Fruit fly (Drosophila melanogaster) whole organism, embryonic: ENCODE results near the gene CG5808.
A peak's percentile ranks its signal among the peaks of the same experiment; 100 is the strongest.

Source experiments
- Blimp-1 ChIP-seq: fragments of 200-800 bp; sonication (Bioruptor generic); optimal IDR thresholded peaks from 3 replicates; lab custom pipeline; 2018; ENCODE audit warnings: missing biosample characterization, missing genetic modification characterization, mild to moderate bottlenecking, moderate library complexity, missing genetic modification reagents
- CG10654 ChIP-seq: fragments of 200-800 bp; sonication (Bioruptor generic); optimal IDR thresholded peaks from 2 replicates; lab custom pipeline; 2016; ENCODE audit warnings: missing biosample characterization, missing genetic modification characterization
- CG11093 ChIP-seq: fragments of 200-800 bp; sonication (Bioruptor generic); IDR thresholded peaks from 3 replicates; pipeline ENCODE4 v1.3.6; 2022; ENCODE audit warnings: missing biosample characterization, missing genetic modification characterization
- CG11695 ChIP-seq: fragments of 200-800 bp; sonication (Bioruptor generic); IDR thresholded peaks from 3 replicates; pipeline ENCODE4 v1.3.6; 2022; ENCODE audit warnings: missing biosample characterization, missing genetic modification characterization
- CG12769 ChIP-seq: fragments of 200-800 bp; sonication (Bioruptor generic); optimal IDR thresholded peaks from 2 replicates; lab custom pipeline; 2019; ENCODE audit warnings: missing biosample characterization, mild to moderate bottlenecking, missing genetic modification characterization, moderate library complexity
- CG13287 ChIP-seq: fragments of 200-800 bp; sonication (Bioruptor generic); IDR thresholded peaks from 2 replicates; pipeline ENCODE4 v1.3.6; 2022; ENCODE audit warnings: missing biosample characterization, missing genetic modification characterization; ENCODE audit not compliant: partially characterized antibody
- CG13775 ChIP-seq: fragments of 200-800 bp; sonication (Bioruptor generic); optimal IDR thresholded peaks from 3 replicates; lab custom pipeline; 2017; ENCODE audit warnings: missing biosample characterization, mild to moderate bottlenecking, missing genetic modification characterization
- CG13894 ChIP-seq: fragments of 200-800 bp; sonication (Bioruptor generic); optimal IDR thresholded peaks from 3 replicates; lab custom pipeline; 2018; ENCODE audit warnings: missing biosample characterization, mild to moderate bottlenecking, missing genetic modification characterization, moderate library complexity
- CG1529 ChIP-seq: fragments of 200-800 bp; sonication (Bioruptor generic); optimal IDR thresholded peaks from 3 replicates; lab custom pipeline; 2018; ENCODE audit warnings: missing biosample characterization, missing genetic modification characterization
- CG15601 ChIP-seq: fragments of 200-800 bp; sonication (Bioruptor generic); optimal IDR thresholded peaks from 3 replicates; lab custom pipeline; 2019; ENCODE audit warnings: missing biosample characterization, mild to moderate bottlenecking, missing genetic modification characterization, moderate library complexity
- CG18476 ChIP-seq: fragments of 200-800 bp; sonication (Bioruptor generic); optimal IDR thresholded peaks from 2 replicates; lab custom pipeline; 2016; ENCODE audit warnings: missing biosample characterization, mild to moderate bottlenecking, missing genetic modification characterization
- CG18619 ChIP-seq: fragments of 200-800 bp; sonication (Bioruptor generic); optimal IDR thresholded peaks from 3 replicates; lab custom pipeline; 2017; ENCODE audit warnings: missing biosample characterization, mild to moderate bottlenecking, missing genetic modification characterization
- CG2120 ChIP-seq: fragments of 200-800 bp; sonication (Bioruptor generic); optimal IDR thresholded peaks from 3 replicates; lab custom pipeline; 2016; ENCODE audit warnings: missing biosample characterization, missing genetic modification characterization
- CG30020 ChIP-seq: fragments of 200-800 bp; optimal IDR thresholded peaks from 2 replicates; lab custom pipeline; 2019; ENCODE audit warnings: missing biosample characterization, mild to moderate bottlenecking, missing genetic modification characterization, moderate library complexity
- CG4424 ChIP-seq: fragments of 200-800 bp; sonication (Bioruptor generic); optimal IDR thresholded peaks from 3 replicates; lab custom pipeline; 2016; ENCODE audit warnings: missing biosample characterization, missing genetic modification characterization
- CG4707 ChIP-seq: fragments of 200-800 bp; sonication (Bioruptor generic); optimal IDR thresholded peaks from 2 replicates; lab custom pipeline; 2018; ENCODE audit warnings: missing biosample characterization, mild to moderate bottlenecking, missing genetic modification characterization, moderate library complexity
- CG5180 ChIP-seq: fragments of 200-800 bp; sonication (Bioruptor generic); optimal IDR thresholded peaks from 3 replicates; lab custom pipeline; 2017; ENCODE audit warnings: missing biosample characterization, missing genetic modification characterization, mild to moderate bottlenecking, moderate library complexity, missing genetic modification reagents
- CG6254 ChIP-seq: fragments of 200-800 bp; sonication (Bioruptor generic); optimal IDR thresholded peaks from 3 replicates; lab custom pipeline; 2017; ENCODE audit warnings: mild to moderate bottlenecking, missing biosample characterization, missing genetic modification reagents, missing genetic modification characterization
- CG7987 ChIP-seq: fragments of 200-800 bp; sonication (Bioruptor generic); optimal IDR thresholded peaks from 2 replicates; lab custom pipeline; 2018; ENCODE audit warnings: missing biosample characterization, mild to moderate bottlenecking, missing genetic modification characterization, moderate library complexity
- CG8359 ChIP-seq: fragments of 200-800 bp; sonication (Bioruptor generic); optimal IDR thresholded peaks from 2 replicates; lab custom pipeline; 2017; ENCODE audit warnings: missing biosample characterization, mild to moderate bottlenecking, missing genetic modification characterization, borderline replicate concordance
- CG9609 ChIP-seq: fragments of 200-800 bp; sonication (Bioruptor generic); optimal IDR thresholded peaks from 3 replicates; lab custom pipeline; 2016; ENCODE audit warnings: missing biosample characterization, missing genetic modification characterization
- CoRest ChIP-seq: fragments of 200-800 bp; sonication (Bioruptor generic); optimal IDR thresholded peaks from 3 replicates; lab custom pipeline; 2018; ENCODE audit warnings: missing biosample characterization, mild to moderate bottlenecking, missing genetic modification characterization, moderate library complexity
- Doc3 ChIP-seq: fragments of 200-800 bp; sonication (Bioruptor generic); IDR thresholded peaks from 3 replicates; pipeline ENCODE4 v1.3.6; 2022; ENCODE audit warnings: missing biosample characterization, missing genetic modification characterization; ENCODE audit not compliant: partially characterized antibody
- HLH54F ChIP-seq: fragments of 200-800 bp; sonication (Bioruptor generic); optimal IDR thresholded peaks from 3 replicates; lab custom pipeline; 2016; ENCODE audit warnings: missing biosample characterization, missing genetic modification characterization
- Oaz ChIP-seq: fragments of 200-800 bp; sonication (Bioruptor generic); IDR thresholded peaks from 2 replicates; pipeline ENCODE4 v1.3.6; 2022; ENCODE audit warnings: missing biosample characterization, missing genetic modification characterization
- Poxn ChIP-seq: fragments of 200-800 bp; sonication (Bioruptor generic); IDR thresholded peaks from 2 replicates; pipeline ENCODE4 v1.3.6; 2022; ENCODE audit warnings: missing biosample characterization, missing genetic modification characterization
- Stat92E ChIP-seq, 3 experiments: fragments of >200 bp in 2 of 3; fragments of 200-800 bp in 1 of 3; sonication (Bioruptor generic) in 1 of 3; optimal IDR thresholded peaks; 2 replicates each; lab custom pipeline; 2017 to 2019; ENCODE audit warnings: missing biosample characterization in 3 of 3, missing genetic modification characterization in 3 of 3, mild to moderate bottlenecking in 1 of 3, moderate library complexity in 1 of 3
- ara ChIP-seq: fragments of 200-800 bp; sonication (Bioruptor generic); IDR thresholded peaks from 2 replicates; pipeline ENCODE4 v1.3.6; 2022; ENCODE audit warnings: missing biosample characterization, missing genetic modification characterization
- bcd ChIP-seq: fragments of 200-800 bp; sonication (Bioruptor generic); optimal IDR thresholded peaks from 2 replicates; lab custom pipeline; 2017; ENCODE audit warnings: missing biosample characterization, mild to moderate bottlenecking, missing genetic modification characterization
- dmrt11E ChIP-seq: fragments of 200-800 bp; sonication (Bioruptor generic); optimal IDR thresholded peaks from 3 replicates; lab custom pipeline; 2018; ENCODE audit warnings: missing biosample characterization, mild to moderate bottlenecking, missing genetic modification characterization, moderate library complexity
- gfzf ChIP-seq: fragments of 200-800 bp; sonication (Bioruptor generic); optimal IDR thresholded peaks from 2 replicates; lab custom pipeline; 2016; ENCODE audit warnings: missing biosample characterization, mild to moderate bottlenecking, missing genetic modification characterization, moderate library complexity
- hbn ChIP-seq: fragments of 200-800 bp; sonication (Bioruptor generic); IDR thresholded peaks from 2 replicates; pipeline ENCODE4 v1.3.6; 2022; ENCODE audit warnings: missing biosample characterization, missing genetic modification characterization; ENCODE audit not compliant: partially characterized antibody
- knrl ChIP-seq: fragments of 200-800 bp; sonication (Bioruptor generic); IDR thresholded peaks from 3 replicates; pipeline ENCODE4 v1.3.6; 2022; ENCODE audit warnings: missing biosample characterization, missing genetic modification characterization; ENCODE audit not compliant: partially characterized antibody
- lola ChIP-seq, 3 experiments: fragments of >200 bp in 2 of 3; fragments of 200-800 bp in 1 of 3; sonication (Bioruptor generic) in 1 of 3; optimal IDR thresholded peaks; 2 replicates each; lab custom pipeline; 2017 to 2019; ENCODE audit warnings: missing biosample characterization in 3 of 3, missing genetic modification characterization in 3 of 3, mild to moderate bottlenecking in 1 of 3, moderate library complexity in 1 of 3
- nerfin-1 ChIP-seq: fragments of 200-800 bp; sonication (Bioruptor generic); optimal IDR thresholded peaks from 3 replicates; lab custom pipeline; 2019; ENCODE audit warnings: missing biosample characterization, mild to moderate bottlenecking, missing genetic modification characterization, moderate library complexity
- nerfin-2 ChIP-seq: fragments of 200-800 bp; sonication (Bioruptor generic); IDR thresholded peaks from 2 replicates; pipeline ENCODE4 v1.3.6; 2022; ENCODE audit warnings: missing biosample characterization, missing genetic modification characterization; ENCODE audit not compliant: partially characterized antibody
- onecut ChIP-seq: fragments of 200-800 bp; sonication (Bioruptor generic); IDR thresholded peaks from 2 replicates; pipeline ENCODE4 v1.3.6; 2022; ENCODE audit warnings: missing biosample characterization, missing genetic modification characterization
- prd ChIP-seq, 3 experiments: fragments of >200 bp in 2 of 3; fragments of 200-800 bp in 1 of 3; sonication (Bioruptor generic) in 1 of 3; optimal IDR thresholded peaks in 2 of 3; IDR thresholded peaks in 1 of 3; 2 replicates in 2 of 3; 3 replicates in 1 of 3; pipeline versions ENCODE4 v1.3.6 to Lab custom; 2017 to 2022; ENCODE audit warnings: missing biosample characterization in 1 of 3, missing genetic modification characterization in 1 of 3
- repo ChIP-seq: fragments of 200-800 bp; sonication (Bioruptor generic); optimal IDR thresholded peaks from 2 replicates; lab custom pipeline; 2016; ENCODE audit warnings: missing biosample characterization, missing genetic modification characterization
- salm ChIP-seq: fragments of 200-800 bp; sonication (Bioruptor generic); optimal IDR thresholded peaks from 2 replicates; lab custom pipeline; 2018; ENCODE audit warnings: missing biosample characterization, mild to moderate bottlenecking, missing genetic modification characterization
- so ChIP-seq: fragments of 200-800 bp; sonication (Bioruptor generic); IDR thresholded peaks from 3 replicates; pipeline ENCODE4 v1.3.6; 2022; ENCODE audit warnings: missing biosample characterization, missing genetic modification characterization
- sqz ChIP-seq: fragments of 200-800 bp; sonication (Bioruptor generic); optimal IDR thresholded peaks from 3 replicates; lab custom pipeline; 2018; ENCODE audit warnings: missing biosample characterization, mild to moderate bottlenecking, missing genetic modification characterization
- sug ChIP-seq: fragments of 200-800 bp; optimal IDR thresholded peaks from 2 replicates; lab custom pipeline; 2019; ENCODE audit warnings: missing biosample characterization, mild to moderate bottlenecking, missing genetic modification characterization, moderate library complexity
- tgo ChIP-seq: fragments of 200-800 bp; sonication (Bioruptor generic); IDR thresholded peaks from 3 replicates; pipeline ENCODE4 v1.3.6; 2022; ENCODE audit warnings: missing biosample characterization, missing genetic modification characterization
- toy ChIP-seq: fragments of 200-800 bp; sonication (Bioruptor generic); IDR thresholded peaks from 2 replicates; pipeline ENCODE4 v1.3.6; 2022; ENCODE audit warnings: missing biosample characterization, missing genetic modification characterization
- unc-4 ChIP-seq: fragments of 200-800 bp; sonication (Bioruptor generic); IDR thresholded peaks from 2 replicates; pipeline ENCODE4 v1.3.6; 2022; ENCODE audit warnings: missing biosample characterization, missing genetic modification characterization; ENCODE audit not compliant: partially characterized antibody

CG5808 gene

DNA sequence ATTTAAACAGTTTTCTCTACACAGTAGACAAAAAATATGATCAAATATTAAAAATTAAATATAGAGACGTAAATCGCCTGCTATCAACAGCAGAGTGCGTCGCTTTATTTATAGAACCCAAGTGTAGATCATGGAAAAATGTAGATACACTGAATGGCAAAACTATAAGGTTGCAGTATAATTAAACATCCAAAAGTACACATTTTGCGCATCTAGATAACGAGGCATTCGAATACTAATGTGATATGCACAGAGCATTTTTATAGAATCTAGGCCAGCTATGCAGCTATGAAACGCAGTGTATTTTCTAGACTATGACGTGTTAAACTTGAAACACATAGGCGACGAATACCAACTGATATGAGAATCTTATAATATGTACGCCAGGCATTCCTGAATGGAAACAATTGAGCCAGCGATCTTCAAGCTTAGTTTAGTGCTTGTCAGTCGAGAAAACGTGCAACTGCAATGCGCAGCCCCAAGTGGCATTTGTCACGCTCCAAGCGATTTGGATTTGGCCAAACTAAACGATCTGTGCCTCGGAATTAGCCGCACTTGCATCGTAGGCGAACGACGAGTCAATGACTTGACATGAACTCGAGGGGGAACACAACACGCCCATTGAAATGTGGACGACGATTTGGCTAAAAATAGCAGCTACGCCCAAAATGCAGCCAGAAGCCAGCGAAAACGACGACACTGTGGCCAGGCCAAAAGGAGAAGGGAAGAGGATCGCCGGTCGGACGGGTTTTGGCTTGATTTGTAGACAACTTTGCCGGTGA lies 5.8 kb downstream of the CG5808 start (continued):
- peak; percentile 78 for TF ChIP-seq repo (GFP tag; lab: Kevin White, UChicago)
- TF ChIP-seq CG13894 (tag; lab: Kevin White, UChicago): peak; percentile 79
- TF ChIP-seq CG18476 (GFP tag; lab: Kevin White, UChicago): peak; percentile 83
- peak; percentile 77 for TF ChIP-seq nerfin-1
- peak; percentile 88 for TF ChIP-seq so (GFP tag; lab: Robert Waterston, UW)
- TF ChIP-seq Blimp-1 (GFP tag; lab: Kevin White, UChicago): peak; percentile 81
- peak; percentile 60; the same call in 1 of the 2 replicates for TF ChIP-seq Poxn
- TF ChIP-seq Doc3: no peak
- TF ChIP-seq CG30020 (tag; lab: Kevin White, UChicago): peak; percentile 41
- peak; percentile 91 for TF ChIP-seq CoRest (tag; lab: Kevin White, UChicago)
- TF ChIP-seq nerfin-2 (GFP tag; lab: Robert Waterston, UW): no peak
- TF ChIP-seq salm (tag; lab: Kevin White, UChicago): peak; percentile 85
- TF ChIP-seq sug (tag; lab: Kevin White, UChicago): peak; percentile 76
- TF ChIP-seq HLH54F: peak; percentile 92
- peak; percentile 86 for TF ChIP-seq CG18619
- no peak for TF ChIP-seq CG5180 (GFP tag; lab: Kevin White, UChicago)
- no peak for TF ChIP-seq gfzf
- peak; percentile 78 for TF ChIP-seq CG1529 (GFP tag; lab: Kevin White, UChicago)
- peak; percentile 95 for TF ChIP-seq CG2120 (GFP tag; lab: Kevin White, UChicago)
- TF ChIP-seq sqz (GFP tag; lab: Kevin White, UChicago): peak; percentile 43
- peak; percentile 78 for TF ChIP-seq ara (GFP tag; lab: Robert Waterston, UW)
- peak; percentile 84 for TF ChIP-seq CG9609 (GFP tag; lab: Kevin White, UChicago)
- TF ChIP-seq CG13287 (GFP tag; lab: Robert Waterston, UW): no peak
- TF ChIP-seq prd (optimal IDR thresholded peaks at IDR 0.05; lab: Kevin White, UChicago): no peak
- peak; percentile 86 for TF ChIP-seq prd (GFP tag; IDR thresholded peaks at IDR 0.05; lab: Robert Waterston, UW)
- peak; percentile 82 for TF ChIP-seq CG7987 (GFP tag; lab: Kevin White, UChicago)
- peak; percentile 82 for TF ChIP-seq bcd (GFP tag; lab: Kevin White, UChicago)
- peak; percentile 75 for TF ChIP-seq CG13775 (GFP tag; lab: Kevin White, UChicago)
- no peak for TF ChIP-seq CG6254
- TF ChIP-seq dmrt11E: peak; percentile 40
- TF ChIP-seq CG12769 (tag; lab: Kevin White, UChicago): peak; percentile 96
- peak; percentile 73 for TF ChIP-seq onecut (GFP tag; lab: Robert Waterston, UW)
- peak; percentile 68 for TF ChIP-seq CG15601 (tag; lab: Kevin White, UChicago)
- peak in 1 of 3 experiments; percentile 38 for TF ChIP-seq lola (GFP tag; optimal IDR thresholded peaks at IDR 0.05; lab: Kevin White, UChicago)
- peak; percentile 83 for TF ChIP-seq tgo (GFP tag; lab: Robert Waterston, UW)
- TF ChIP-seq CG8359: no peak
- peak; percentile 98 for TF ChIP-seq CG11695
- TF ChIP-seq CG11093 (GFP tag; lab: Robert Waterston, UW): peak; percentile 80
- no peak for TF ChIP-seq knrl
- TF ChIP-seq CG10654 (GFP tag; lab: Kevin White, UChicago): peak; percentile 67
- peak; percentile 69 for TF ChIP-seq CG4707 (GFP tag; lab: Kevin White, UChicago)
- TF ChIP-seq Stat92E (GFP tag; optimal IDR thresholded peaks at IDR 0.05; lab: Kevin White, UChicago): peak in 1 of 3 experiments; percentile 6
- peak; percentile 83 for TF ChIP-seq Oaz
- no peak for TF ChIP-seq unc-4 (GFP tag; lab: Robert Waterston, UW)
- TF ChIP-seq CG4424 (GFP tag; lab: Kevin White, UChicago): peak; percentile 83
- peak; percentile 67; the same call in 1 of the 2 replicates for TF ChIP-seq toy (GFP tag; lab: Robert Waterston, UW)
- TF ChIP-seq hbn: no peak
